Fruit fly (Drosophila melanogaster) S2 (cell line): Measurements from ENCODE around the gene CG10859.

Source experiments
- CG8478 ChIP-seq: fragments of >200 bp; optimal IDR thresholded peaks from 2 replicates; lab custom pipeline; 2018
- CTCF ChIP-seq, 2 experiments: fragments of >200 bp; optimal IDR thresholded peaks; 2 replicates each; lab custom pipeline; 2018

The CG10859 gene

DNA sequence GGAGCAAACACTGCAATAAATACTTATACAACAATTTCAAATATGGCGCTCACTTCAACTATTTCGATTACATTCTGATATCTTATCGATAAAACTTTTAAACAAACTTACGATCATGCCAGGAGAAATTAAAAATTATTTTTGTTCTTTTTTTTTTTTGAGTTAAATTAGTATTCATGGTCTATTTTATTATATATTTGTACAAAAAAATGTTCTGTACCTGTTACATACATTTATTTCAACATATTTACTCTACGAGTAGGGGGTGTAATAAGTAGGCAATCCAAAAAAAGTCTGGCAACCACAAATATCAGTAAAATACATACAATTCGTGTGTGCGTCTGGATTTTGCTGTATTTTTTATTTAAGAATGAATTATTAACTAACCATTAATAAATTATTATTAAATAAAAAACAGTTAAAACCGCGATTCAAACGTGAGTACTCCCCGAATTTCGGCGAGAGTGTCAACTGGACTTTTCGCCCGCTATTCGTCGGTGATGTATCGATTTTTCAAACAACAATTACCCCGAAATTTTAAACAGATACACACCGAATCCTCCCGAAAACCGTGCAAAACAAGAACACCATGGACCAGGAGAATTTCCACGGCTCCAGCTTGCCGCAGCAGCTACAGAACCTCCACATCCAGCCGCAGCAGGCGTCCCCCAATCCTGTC is 16.0 kb downstream of the CG10859 start, which contains the start of gene loqs:
loqs (plus strand) TSS at position 302 of the 679 bp plus-strand sequence.
- TF ChIP-seq CG8478 (lab: Kevin White, UChicago) (no peak), CTCF (optimal IDR thresholded peaks at IDR 0.05; lab: Kevin White, UChicago) (no peak)

DNA sequence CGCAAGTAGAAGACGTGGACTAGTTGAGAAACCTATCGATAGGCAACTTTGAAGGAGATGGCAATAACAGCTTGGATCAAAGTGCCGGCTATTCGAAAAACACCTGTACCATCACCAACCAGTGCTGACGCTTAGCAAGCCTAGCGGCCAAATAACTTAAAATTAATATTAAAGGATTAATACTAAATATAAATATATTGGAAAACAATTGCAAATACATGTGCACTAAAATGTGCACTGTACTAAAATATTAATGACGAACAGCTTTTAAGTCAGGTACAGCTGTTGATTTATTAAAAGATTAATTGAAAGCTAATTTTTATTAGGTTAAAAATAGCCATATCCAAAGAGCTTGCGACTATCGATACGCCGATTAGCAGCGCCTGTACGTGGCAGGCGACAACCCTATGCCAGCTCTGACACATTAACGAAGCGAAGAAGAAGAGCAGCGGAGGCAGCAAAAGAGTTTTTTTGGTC is 19.9 kb downstream of the CG10859 start, which contains the start of the genes CG9302 and beta'COP:
CG9302 (minus strand) TSS at position 51 of the 477 bp plus-strand sequence.
beta'COP (plus strand) TSS at position 415 of the 477 bp plus-strand sequence.
- TF ChIP-seq CG8478 (lab: Kevin White, UChicago) (no peak), CTCF (optimal IDR thresholded peaks at IDR 0.05; lab: Kevin White, UChicago) (no peak)

DNA sequence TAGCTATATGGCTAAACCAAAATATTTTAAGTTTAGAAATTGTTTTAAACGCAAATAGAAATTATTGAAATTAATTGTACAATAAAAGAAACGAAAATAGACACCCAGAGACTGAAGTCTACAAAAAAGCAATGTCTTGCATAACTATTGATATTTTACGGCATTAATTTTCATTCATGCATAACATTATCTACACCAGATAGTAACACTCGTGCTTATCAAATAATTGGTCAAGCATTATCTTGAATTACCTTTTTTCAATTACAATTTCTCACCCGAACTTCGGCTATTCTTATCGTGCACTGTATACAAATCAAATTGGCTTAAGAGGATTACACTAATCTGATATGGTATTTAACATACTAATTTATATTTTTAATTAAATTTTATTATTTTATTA is 22.4 kb downstream of the CG10859 start:
- TF ChIP-seq CTCF (optimal IDR thresholded peaks at IDR 0.05; lab: Kevin White, UChicago): no peak
- TF ChIP-seq CG8478 (lab: Kevin White, UChicago): no peak

DNA sequence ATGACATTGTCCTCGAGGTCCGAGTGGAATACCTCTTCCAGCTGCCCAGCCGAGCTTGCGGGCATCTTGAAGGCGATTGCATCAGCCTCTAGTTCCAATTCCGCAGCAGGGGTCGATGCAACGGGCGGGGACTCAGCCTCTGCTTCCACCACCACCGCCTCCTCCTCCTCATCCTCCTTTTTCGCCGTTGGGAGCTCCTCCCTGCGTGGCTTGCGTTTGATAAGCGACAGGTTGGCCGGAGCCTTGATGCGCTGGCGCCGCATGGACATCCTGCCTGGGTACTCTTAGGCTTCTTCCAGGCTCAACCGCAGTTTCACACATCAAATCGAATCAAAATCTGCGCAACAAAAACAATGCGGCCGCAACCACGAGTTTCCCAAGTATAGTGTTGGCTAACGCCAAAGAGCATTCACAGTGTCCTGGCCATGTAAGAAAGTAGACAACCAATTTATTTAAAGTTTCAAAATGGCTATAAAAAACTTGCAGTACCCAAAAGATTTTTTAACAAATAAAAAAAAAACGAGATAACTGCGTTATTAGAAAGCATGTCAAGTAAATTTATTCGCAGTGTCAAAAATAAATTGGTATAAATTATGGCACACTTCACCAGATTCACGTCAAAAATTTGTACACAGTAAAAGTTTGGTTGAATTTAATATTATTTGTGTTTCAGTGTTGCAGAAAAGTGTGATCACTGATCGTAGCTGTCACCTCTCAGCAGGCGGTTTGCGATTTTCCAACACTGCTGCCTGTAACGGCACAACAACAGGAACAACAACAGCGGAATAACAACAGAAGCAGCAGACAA is 24.8 kb downstream of the CG10859 start, which contains the start of the genes Bdp1 and CG6565:
Bdp1 (minus strand) TSS at position 456 of the 808 bp plus-strand sequence.
CG6565 (plus strand) TSS at position 585 of the 808 bp plus-strand sequence.
- TF ChIP-seq CTCF (optimal IDR thresholded peaks at IDR 0.05; lab: Kevin White, UChicago) (no peak), CG8478 (lab: Kevin White, UChicago) (no peak)

DNA sequence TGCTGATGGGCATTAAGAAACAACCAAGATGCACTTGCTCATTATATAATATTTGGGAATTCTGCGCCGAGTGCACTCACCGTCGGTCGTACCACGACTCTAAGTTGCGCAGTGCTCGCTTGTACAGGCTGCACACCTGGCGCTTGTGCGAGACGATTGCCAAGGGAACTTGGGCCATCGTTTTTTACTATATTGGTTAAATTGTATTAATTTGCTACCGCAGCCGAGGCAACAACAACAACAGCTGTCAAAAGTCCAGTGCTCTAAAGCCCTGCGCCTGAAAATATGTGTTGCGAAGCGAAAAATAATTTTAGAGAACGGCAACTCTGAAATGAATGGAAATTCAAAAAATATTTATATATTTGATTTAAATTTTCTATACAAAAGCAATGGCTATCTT is 27.7 kb downstream of the CG10859 start, which contains the start of gene ND-B22:
ND-B22 (minus strand) TSS at position 349 of the 400 bp plus-strand sequence.
- no peak for TF ChIP-seq CTCF (optimal IDR thresholded peaks at IDR 0.05; lab: Kevin White, UChicago)
- TF ChIP-seq CG8478 (lab: Kevin White, UChicago): no peak

DNA sequence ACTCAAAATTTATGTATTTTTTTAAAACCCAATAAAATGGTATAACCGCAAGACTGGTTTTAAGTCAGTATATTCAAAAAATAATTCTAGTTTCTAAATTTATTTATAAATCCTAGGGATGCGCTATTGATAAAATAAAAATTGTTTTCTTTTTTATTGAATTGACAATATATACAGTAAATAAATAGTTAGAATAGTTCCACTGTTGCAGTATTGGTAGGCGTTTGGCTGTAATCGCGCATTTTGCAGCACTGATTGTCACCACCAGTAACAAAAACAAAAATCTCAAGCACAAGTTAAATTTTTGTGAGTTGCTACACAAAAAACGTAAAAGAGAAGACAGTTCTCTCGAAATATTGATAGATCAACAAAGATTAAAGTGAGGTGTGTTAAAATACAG is 29.5 kb downstream of the CG10859 start, which contains the start of gene CG31855:
CG31855 (plus strand) TSS at position 265 of the 400 bp plus-strand sequence.
- TF ChIP-seq CG8478 (lab: Kevin White, UChicago): no peak
- no peak for TF ChIP-seq CTCF (optimal IDR thresholded peaks at IDR 0.05; lab: Kevin White, UChicago)

DNA sequence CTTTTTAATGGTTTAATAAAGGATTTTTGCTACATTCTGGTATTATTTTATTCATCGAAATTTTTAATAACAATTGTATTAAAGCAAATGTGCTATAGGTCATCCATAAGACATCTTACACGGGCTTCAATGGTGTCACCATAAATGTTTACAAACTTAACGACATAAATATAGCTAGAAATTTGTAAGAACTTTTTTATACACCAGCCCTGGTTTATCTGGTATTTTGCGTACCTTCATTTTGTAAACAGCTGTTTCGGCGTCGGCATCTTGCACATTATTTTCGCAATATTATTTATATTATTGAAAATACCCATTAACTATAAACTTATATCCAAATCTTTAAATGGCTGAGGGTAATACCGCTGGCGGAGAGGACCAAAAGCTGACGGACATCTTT is 31.1 kb downstream of the CG10859 start, which contains the start of gene Tap42:
Tap42 (plus strand) TSS at position 240 of the 400 bp plus-strand sequence.
- TF ChIP-seq CTCF (optimal IDR thresholded peaks at IDR 0.05; lab: Kevin White, UChicago) (no peak), CG8478 (lab: Kevin White, UChicago) (no peak)

DNA sequence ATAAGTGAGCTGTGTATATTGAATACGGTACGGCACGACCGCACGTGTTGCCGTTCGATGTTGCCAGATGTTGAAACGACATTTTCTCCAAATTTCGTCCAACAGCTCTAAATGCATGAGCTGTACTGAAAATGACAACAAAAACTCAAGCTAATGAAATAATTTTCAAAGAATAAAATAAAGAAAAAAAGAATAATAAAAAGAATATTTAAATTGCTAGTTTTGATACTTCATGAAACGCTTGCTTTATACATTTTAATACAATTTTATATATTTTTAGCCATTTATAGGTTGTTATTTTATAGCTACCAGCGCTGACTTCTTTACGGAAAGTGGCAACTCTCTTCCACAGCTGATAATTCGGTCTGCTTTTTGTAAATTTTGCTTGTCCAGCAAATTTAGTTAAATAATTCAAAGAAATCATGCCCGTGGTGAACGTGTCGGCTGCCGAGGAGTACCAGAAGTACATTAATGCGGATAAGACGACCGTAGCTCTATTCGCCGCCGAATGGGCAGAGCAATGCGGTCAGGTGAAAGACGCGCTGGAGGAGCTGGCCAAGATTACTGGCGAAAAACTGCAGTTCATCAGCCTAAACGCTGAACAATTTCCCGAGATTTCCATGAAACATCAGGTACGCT is 32.2 kb downstream of the CG10859 start, which contains the start of the genes Nnp-1 and Grx3:
Nnp-1 (minus strand) TSS at position 81 of the 639 bp plus-strand sequence.
Grx3 (plus strand) TSS at position 339 of the 639 bp plus-strand sequence.
- TF ChIP-seq CTCF (optimal IDR thresholded peaks at IDR 0.05; lab: Kevin White, UChicago) (no peak), CG8478 (lab: Kevin White, UChicago) (no peak)

DNA sequence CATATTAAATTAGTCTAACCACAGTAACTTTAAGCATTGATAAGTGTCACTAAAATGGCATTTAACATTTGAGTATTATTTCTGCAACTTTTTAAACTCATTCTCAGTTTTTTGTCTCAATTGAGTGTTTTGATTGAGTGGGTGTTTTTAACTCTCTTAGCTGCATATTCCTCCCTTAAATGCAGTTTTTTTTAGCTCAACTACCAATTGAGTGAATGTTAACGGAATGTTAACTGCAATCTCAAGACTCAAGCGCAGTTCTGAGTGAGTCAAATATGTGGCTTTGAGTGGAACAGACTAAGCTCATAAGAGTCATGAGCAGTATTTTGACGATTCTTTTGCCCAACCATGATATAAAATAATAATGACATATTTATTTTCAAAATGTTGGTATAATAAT is 35.5 kb downstream of the CG10859 start:
- TF ChIP-seq CTCF (optimal IDR thresholded peaks at IDR 0.05; lab: Kevin White, UChicago) (no peak), CG8478 (lab: Kevin White, UChicago) (no peak)

DNA sequence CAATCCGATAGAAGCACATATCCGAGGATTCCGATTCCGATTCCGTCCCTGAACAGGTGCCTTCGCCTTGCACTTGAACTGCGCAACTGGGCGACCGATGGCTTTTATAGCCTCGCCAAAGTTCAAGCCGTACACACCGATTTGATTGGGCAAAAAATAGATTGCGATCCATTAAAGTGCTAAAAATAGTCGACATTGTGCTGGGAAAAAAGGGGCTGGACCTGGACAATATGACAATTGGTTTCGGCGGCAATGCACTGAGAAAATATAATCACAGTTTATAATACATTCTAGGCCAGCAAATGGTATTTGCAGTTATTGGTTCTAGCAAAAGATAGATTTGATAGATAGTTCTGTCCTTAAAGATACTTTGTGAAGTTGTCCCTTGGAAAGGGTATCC is 37.0 kb downstream of the CG10859 start, which contains the start of gene CG9377:
CG9377 (minus strand) TSS at position 101 of the 400 bp plus-strand sequence.
- TF ChIP-seq CTCF (optimal IDR thresholded peaks at IDR 0.05; lab: Kevin White, UChicago) (no peak), CG8478 (lab: Kevin White, UChicago) (no peak)

DNA sequence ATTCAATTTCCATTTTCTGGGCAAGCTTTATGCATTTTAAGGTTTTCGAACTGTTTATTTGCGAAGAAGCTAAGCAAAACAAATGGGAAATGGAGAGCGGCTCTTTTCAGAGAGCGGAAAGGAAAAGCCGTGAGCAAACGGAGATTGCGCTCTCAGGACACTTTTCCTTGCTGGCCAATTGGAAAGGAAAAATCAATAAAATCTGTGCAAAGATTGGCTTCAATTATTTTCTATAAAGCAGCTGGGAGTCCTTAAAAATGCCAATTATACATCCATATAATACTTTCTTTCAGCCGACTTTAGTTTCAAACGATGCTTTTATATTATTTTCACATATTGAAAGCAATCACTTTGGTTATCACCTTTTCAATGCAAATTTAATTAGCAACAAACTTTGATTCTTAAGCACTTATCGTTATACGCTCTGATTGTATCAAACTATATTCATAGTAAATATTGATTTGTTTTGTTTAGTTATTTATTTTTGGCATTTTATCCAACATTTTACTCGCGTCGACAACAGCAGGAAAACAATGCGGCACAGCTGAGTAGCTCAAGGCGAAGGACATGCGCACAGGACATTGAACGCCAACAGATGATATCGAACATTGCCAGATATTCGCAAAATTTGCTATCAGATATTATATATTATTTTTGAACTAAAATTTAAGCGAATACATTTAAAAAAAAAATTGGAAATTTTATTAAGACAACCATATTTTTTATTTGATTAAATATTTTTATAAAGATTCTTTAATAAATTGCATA is 43.7 kb downstream of the CG10859 start, which contains the start of gene CG9395:
CG9395 (minus strand) TSS at position 494 of the 768 bp plus-strand sequence.
- no peak for TF ChIP-seq CG8478 (lab: Kevin White, UChicago)
- no peak for TF ChIP-seq CTCF (optimal IDR thresholded peaks at IDR 0.05; lab: Kevin White, UChicago)

DNA sequence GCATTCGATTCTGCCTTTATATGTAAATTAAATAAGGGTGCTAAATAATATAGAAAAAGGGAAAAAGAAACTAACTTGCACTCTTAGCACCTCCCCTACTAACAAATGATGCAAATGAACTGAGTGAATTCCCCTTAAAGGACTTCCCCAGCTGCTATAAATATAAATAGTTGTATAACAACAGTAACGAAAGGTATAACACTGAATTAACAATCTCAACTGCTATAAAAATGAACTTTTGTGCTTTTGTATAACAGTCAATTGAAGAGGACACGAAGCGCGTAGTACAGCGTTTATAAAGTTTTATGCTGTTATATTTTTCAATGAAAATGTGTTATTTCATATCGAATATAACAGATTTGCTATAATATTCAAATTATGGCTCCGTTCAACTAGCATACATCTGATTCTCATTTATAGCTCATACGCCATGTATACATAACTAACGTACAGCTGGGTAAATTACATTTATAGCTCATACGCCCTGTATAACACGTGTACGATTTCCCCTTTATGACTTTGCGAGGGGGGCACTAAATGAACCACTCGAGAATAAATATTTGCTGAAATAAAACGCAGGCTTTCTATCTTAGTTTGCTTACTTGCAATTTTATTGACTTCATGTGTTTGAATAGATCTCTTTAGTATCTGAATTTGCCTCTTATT is 49.1 kb downstream of the CG10859 start:
- no peak for TF ChIP-seq CTCF (optimal IDR thresholded peaks at IDR 0.05; lab: Kevin White, UChicago)
- TF ChIP-seq CG8478 (lab: Kevin White, UChicago): no peak
